Worm (Caenorhabditis elegans) whole organism, young adult: ENCODE measurements around the gene abu-1.

ENCODE experiments used
- B0019.2 ChIP-seq: fragments of 200-800 bp; sonication (Bioruptor generic); conservative IDR thresholded peaks from 2 replicates; pipeline ENCODE4 v1.3.6; 2022; ENCODE audit warnings: missing genetic modification reagents, missing genetic modification characterization, missing compliant biosample characterization
- D2030.7 ChIP-seq: fragments of 200-800 bp; sonication (Bioruptor generic); IDR thresholded peaks from 2 replicates; pipeline ENCODE4 v1.3.6; 2022; ENCODE audit warnings: missing genetic modification reagents, missing genetic modification characterization, missing compliant biosample characterization
- F22D6.2 ChIP-seq: sonication (generic microtip); optimal IDR thresholded peaks from 2 replicates; lab custom pipeline; 2016; ENCODE audit warnings: mild to moderate bottlenecking, missing genetic modification characterization, missing compliant biosample characterization
- F39B2.1 ChIP-seq: fragments of 200-800 bp; sonication (Bioruptor generic); IDR thresholded peaks from 2 replicates; pipeline ENCODE4 v1.3.6; 2022; ENCODE audit warnings: missing genetic modification reagents, missing genetic modification characterization, missing compliant biosample characterization
- F52B5.7 ChIP-seq: sonication (generic microtip); optimal IDR thresholded peaks from 2 replicates; lab custom pipeline; 2016; ENCODE audit warnings: mild to moderate bottlenecking, missing genetic modification characterization, missing compliant biosample characterization
- K11D2.4 ChIP-seq: fragments of 200-800 bp; sonication (Bioruptor generic); IDR thresholded peaks from 2 replicates; pipeline ENCODE4 v1.3.6; 2022; ENCODE audit warnings: missing genetic modification reagents, missing genetic modification characterization, missing compliant biosample characterization
- Y53G8AR.9 ChIP-seq: fragments of 200-800 bp; sonication (Bioruptor generic); conservative IDR thresholded peaks from 2 replicates; pipeline ENCODE4 v1.3.6; 2022; ENCODE audit warnings: missing genetic modification reagents, missing genetic modification characterization, missing compliant biosample characterization
- Y67H2A.10 ChIP-seq: fragments of 200-800 bp; sonication (Bioruptor generic); conservative IDR thresholded peaks from 2 replicates; pipeline ENCODE4 v1.3.6; 2022; ENCODE audit warnings: missing genetic modification reagents, missing genetic modification characterization, missing compliant biosample characterization
- Y79H2A.3 ChIP-seq: fragments of 200-800 bp; sonication (Bioruptor generic); conservative IDR thresholded peaks from 2 replicates; pipeline ENCODE4 v1.3.6; 2022; ENCODE audit warnings: missing genetic modification reagents, missing genetic modification characterization, missing compliant biosample characterization
- Y95B8A.8 ChIP-seq: fragments of 200-800 bp; sonication (Bioruptor generic); IDR thresholded peaks from 2 replicates; pipeline ENCODE4 v1.3.6; 2022; ENCODE audit warnings: missing genetic modification reagents, missing genetic modification characterization, missing compliant biosample characterization
- aptf-3 ChIP-seq: fragments of 200-800 bp; sonication (Bioruptor generic); IDR thresholded peaks from 2 replicates; pipeline ENCODE4 v1.3.6; 2022; ENCODE audit warnings: missing genetic modification characterization, missing compliant biosample characterization
- atf-7 ChIP-seq: sonication (generic microtip); optimal IDR thresholded peaks from 2 replicates; lab custom pipeline; 2017; ENCODE audit warnings: mild to moderate bottlenecking, missing genetic modification characterization, missing compliant biosample characterization
- attf-5 ChIP-seq: fragments of 200-800 bp; sonication (Bioruptor generic); optimal IDR thresholded peaks from 2 replicates; lab custom pipeline; 2018; ENCODE audit warnings: mild to moderate bottlenecking, missing genetic modification characterization, missing compliant biosample characterization
- attf-6 ChIP-seq: fragments of 200-800 bp; sonication (Bioruptor generic); IDR thresholded peaks from 2 replicates; pipeline ENCODE4 v1.3.6; 2022; ENCODE audit warnings: missing genetic modification reagents, missing genetic modification characterization, missing compliant biosample characterization
- bed-2 ChIP-seq: fragments of 200-800 bp; sonication (Bioruptor generic); IDR thresholded peaks from 2 replicates; pipeline ENCODE4 v1.3.6; 2022; ENCODE audit warnings: missing genetic modification reagents, missing genetic modification characterization, missing compliant biosample characterization
- cebp-2 ChIP-seq: fragments of 200-800 bp; sonication (Bioruptor generic); IDR thresholded peaks from 2 replicates; pipeline ENCODE4 v1.3.6; 2022; ENCODE audit warnings: missing genetic modification characterization, missing compliant biosample characterization
- ceh-100 ChIP-seq: fragments of 200-800 bp; sonication (Bioruptor generic); IDR thresholded peaks from 2 replicates; pipeline ENCODE4 v1.3.6; 2022; ENCODE audit warnings: missing genetic modification reagents, missing genetic modification characterization, missing compliant biosample characterization
- ceh-27 ChIP-seq: fragments of 200-800 bp; sonication (Bioruptor generic); optimal IDR thresholded peaks from 2 replicates; lab custom pipeline; 2018; ENCODE audit warnings: mild to moderate bottlenecking, missing genetic modification characterization, moderate library complexity, missing compliant biosample characterization
- ceh-40 ChIP-seq: fragments of 200-800 bp; sonication (Bioruptor generic); IDR thresholded peaks from 2 replicates; pipeline ENCODE4 v1.3.6; 2022; ENCODE audit warnings: missing genetic modification characterization, missing compliant biosample characterization
- ceh-79 ChIP-seq: sonication (generic microtip); optimal IDR thresholded peaks from 2 replicates; lab custom pipeline; 2017; ENCODE audit warnings: mild to moderate bottlenecking, missing genetic modification characterization, missing compliant biosample characterization
- chd-7 ChIP-seq: sonication (generic microtip); optimal IDR thresholded peaks from 2 replicates; lab custom pipeline; 2016; ENCODE audit warnings: mild to moderate bottlenecking, missing genetic modification characterization, moderate library complexity, missing compliant biosample characterization
- dox-1 ChIP-seq: fragments of 200-800 bp; sonication (Bioruptor generic); IDR thresholded peaks from 2 replicates; pipeline ENCODE4 v1.3.6; 2022; ENCODE audit warnings: missing genetic modification reagents, missing genetic modification characterization, missing compliant biosample characterization
- egl-18 ChIP-seq: fragments of 200-800 bp; sonication (Bioruptor generic); IDR thresholded peaks from 2 replicates; pipeline ENCODE4 v1.3.6; 2022; ENCODE audit warnings: missing genetic modification reagents, missing genetic modification characterization, missing compliant biosample characterization
- ekl-4 ChIP-seq: fragments of 200-800 bp; sonication (Bioruptor generic); IDR thresholded peaks from 2 replicates; pipeline ENCODE4 v1.3.6; 2022; ENCODE audit warnings: missing genetic modification reagents, missing genetic modification characterization, missing compliant biosample characterization
- gei-17 ChIP-seq: fragments of 200-800 bp; sonication (Bioruptor generic); optimal IDR thresholded peaks from 2 replicates; lab custom pipeline; 2018; ENCODE audit warnings: mild to moderate bottlenecking, missing genetic modification characterization, missing compliant biosample characterization
- hrde-1 ChIP-seq: sonication (generic microtip); optimal IDR thresholded peaks from 2 replicates; lab custom pipeline; 2016; ENCODE audit warnings: missing genetic modification characterization, mild to moderate bottlenecking, missing compliant biosample characterization, moderate library complexity, missing genotype, missing genetic modification reagents, borderline replicate concordance
- hsf-1 ChIP-seq: fragments of 200-800 bp; sonication (Bioruptor generic); IDR thresholded peaks from 2 replicates; pipeline ENCODE4 v1.3.6; 2022; ENCODE audit warnings: missing genetic modification reagents, missing genetic modification characterization, missing compliant biosample characterization
- let-526 ChIP-seq: fragments of 200-800 bp; sonication (Bioruptor generic); IDR thresholded peaks from 2 replicates; pipeline ENCODE4 v1.3.6; 2022; ENCODE audit warnings: missing genetic modification reagents, missing genetic modification characterization, missing compliant biosample characterization
- let-607 ChIP-seq, 2 experiments: fragments of 200-800 bp in 1 of 2; sonication (Bioruptor generic) in 1 of 2; sonication (generic microtip) in 1 of 2; optimal IDR thresholded peaks; 2 replicates each; lab custom pipeline; 2016 to 2018; ENCODE audit warnings: mild to moderate bottlenecking in 2 of 2, missing compliant biosample characterization in 2 of 2, missing genetic modification characterization in 2 of 2, moderate library complexity in 2 of 2, missing genotype in 1 of 2
- lin-54 ChIP-seq: fragments of 200-800 bp; sonication (Bioruptor generic); optimal IDR thresholded peaks from 2 replicates; lab custom pipeline; 2018; ENCODE audit warnings: mild to moderate bottlenecking, missing genetic modification characterization, missing compliant biosample characterization
- lir-1 ChIP-seq: fragments of 200-800 bp; sonication (Bioruptor generic); conservative IDR thresholded peaks from 2 replicates; pipeline ENCODE4 v1.3.6; 2022; ENCODE audit warnings: missing genetic modification reagents, missing genetic modification characterization, missing compliant biosample characterization
- madf-10 ChIP-seq: sonication (generic microtip); optimal IDR thresholded peaks from 2 replicates; lab custom pipeline; 2016; ENCODE audit warnings: mild to moderate bottlenecking, missing genetic modification characterization, missing compliant biosample characterization
- madf-3 ChIP-seq: fragments of 200-800 bp; sonication (Bioruptor generic); IDR thresholded peaks from 2 replicates; pipeline ENCODE4 v1.3.6; 2022; ENCODE audit warnings: missing genetic modification reagents, missing genetic modification characterization, missing compliant biosample characterization
- madf-8 ChIP-seq: fragments of 200-800 bp; sonication (Bioruptor generic); conservative IDR thresholded peaks from 2 replicates; pipeline ENCODE4 v1.3.6; 2022; ENCODE audit warnings: missing genetic modification reagents, missing genetic modification characterization, missing compliant biosample characterization
- mcd-1 ChIP-seq: fragments of 200-800 bp; sonication (Bioruptor generic); IDR thresholded peaks from 2 replicates; pipeline ENCODE4 v1.3.6; 2022; ENCODE audit warnings: missing genetic modification reagents, missing genetic modification characterization, missing compliant biosample characterization
- nhr-80 ChIP-seq: sonication (generic microtip); optimal IDR thresholded peaks from 2 replicates; lab custom pipeline; 2016; ENCODE audit warnings: missing genetic modification characterization, missing compliant biosample characterization
- nhr-90 ChIP-seq: sonication (generic microtip); optimal IDR thresholded peaks from 2 replicates; lab custom pipeline; 2016; ENCODE audit warnings: missing genotype, mild to moderate bottlenecking, missing genetic modification characterization, missing compliant biosample characterization
- pbrm-1 ChIP-seq: fragments of 200-800 bp; sonication (Bioruptor generic); IDR thresholded peaks from 2 replicates; pipeline ENCODE4 v1.3.6; 2022; ENCODE audit warnings: missing genetic modification reagents, missing genetic modification characterization, missing compliant biosample characterization
- rcor-1 ChIP-seq: fragments of 200-800 bp; sonication (Bioruptor generic); IDR thresholded peaks from 2 replicates; pipeline ENCODE4 v1.3.6; 2022; ENCODE audit warnings: missing genetic modification reagents, missing genetic modification characterization, missing compliant biosample characterization
- repo-1 ChIP-seq: sonication (generic microtip); optimal IDR thresholded peaks from 2 replicates; lab custom pipeline; 2017; ENCODE audit warnings: mild to moderate bottlenecking, missing genetic modification characterization, missing compliant biosample characterization
- sea-2 ChIP-seq: fragments of 200-800 bp; sonication (Bioruptor generic); IDR thresholded peaks from 2 replicates; pipeline ENCODE4 v1.3.6; 2022; ENCODE audit warnings: missing genetic modification characterization, missing compliant biosample characterization
- somi-1 ChIP-seq: fragments of 200-800 bp; sonication (Bioruptor generic); optimal IDR thresholded peaks from 2 replicates; lab custom pipeline; 2018; ENCODE audit warnings: mild to moderate bottlenecking, missing genetic modification characterization, missing compliant biosample characterization
- tlf-1 ChIP-seq: fragments of 200-800 bp; sonication (Bioruptor generic); optimal IDR thresholded peaks from 2 replicates; lab custom pipeline; 2018; ENCODE audit warnings: mild to moderate bottlenecking, missing genetic modification characterization, missing compliant biosample characterization
- unc-130 ChIP-seq: sonication (generic microtip); optimal IDR thresholded peaks from 2 replicates; lab custom pipeline; 2016; ENCODE audit warnings: missing genetic modification reagents, missing genetic modification characterization, missing compliant biosample characterization
- xnd-1 ChIP-seq: sonication (generic microtip); optimal IDR thresholded peaks from 2 replicates; lab custom pipeline; 2016; ENCODE audit warnings: missing genotype, missing genetic modification reagents, missing genetic modification characterization, missing compliant biosample characterization
- ztf-25 ChIP-seq: fragments of 200-800 bp; sonication (Bioruptor generic); IDR thresholded peaks from 2 replicates; pipeline ENCODE4 v1.3.6; 2022; ENCODE audit warnings: missing genetic modification reagents, missing genetic modification characterization, missing compliant biosample characterization

The abu-1 gene

DNA sequence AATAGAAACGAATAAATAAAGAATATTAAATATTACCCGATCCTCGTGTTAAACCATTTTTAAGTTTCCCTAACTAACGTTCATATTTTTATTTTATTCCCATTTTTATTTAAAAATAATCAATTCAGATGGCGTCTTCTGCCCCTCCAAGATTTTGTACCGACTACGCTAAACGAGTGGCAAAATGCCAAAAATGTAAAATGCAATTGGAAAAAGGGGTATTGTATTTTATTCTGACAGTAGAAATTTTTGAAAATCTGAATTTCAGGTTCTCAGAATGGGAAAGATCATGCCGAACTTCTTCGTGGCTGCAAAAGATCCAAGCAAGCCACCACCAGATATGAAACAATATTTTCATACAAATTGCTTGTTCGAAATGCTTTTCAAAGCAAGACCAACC lies 38.7 kb downstream of the abu-1 start, which contains the start of gene K07C5.3 (continued):
- peak; percentile 66; the same call in 1 of the 2 replicates for TF ChIP-seq Y79H2A.3
- TF ChIP-seq F39B2.1 (GFP tag; lab: Robert Waterston, UW), result peak; percentile 71; the same call in 1 of the 2 replicates
- peak; percentile 76 for TF ChIP-seq madf-3
- peak; percentile 48; the same call in 1 of the 2 replicates for TF ChIP-seq pbrm-1 (GFP tag; lab: Robert Waterston, UW)
- TF ChIP-seq aptf-3 (GFP tag; lab: Robert Waterston, UW), result 0 out of 2 replicates have a peak, but pooled peaks have one; percentile 71
- peak; percentile 39 for TF ChIP-seq ceh-79
- peak; percentile 63 for TF ChIP-seq hsf-1

DNA sequence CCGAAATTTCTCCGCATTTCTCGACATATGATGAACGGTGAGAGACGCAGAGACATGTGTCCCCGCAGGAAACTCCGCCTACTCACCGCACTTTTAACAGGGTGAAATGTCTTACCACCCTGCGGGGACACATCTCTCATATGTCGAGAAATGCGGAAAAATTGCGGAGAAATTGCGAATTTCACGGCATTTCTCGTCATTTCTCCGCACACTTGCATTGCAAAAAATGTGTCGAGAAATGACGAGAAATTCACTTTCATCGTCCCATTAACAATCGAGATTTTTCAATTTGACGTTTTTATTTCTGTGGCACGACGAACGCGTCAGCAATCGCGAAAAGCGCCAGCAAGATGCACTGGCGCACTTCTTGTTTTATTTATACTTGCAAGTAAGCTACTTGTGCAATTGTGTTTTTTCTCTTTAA lies 39.7 kb downstream of the abu-1 start, which contains the start of gene K07C5.13:
Gene K07C5.13, plus strand, starts transcription at position 151 of the 424 bp plus-strand sequence.
- TF ChIP-seq ceh-27 (GFP tag; lab: Kevin White, UChicago), result peak; percentile 42
- peak; percentile 80; the same call in 1 of the 2 replicates for TF ChIP-seq bed-2 (GFP tag; lab: Robert Waterston, UW)
- peak; percentile 90 for TF ChIP-seq sea-2 (GFP tag; lab: Robert Waterston, UW)
- TF ChIP-seq dox-1 (GFP tag; lab: Robert Waterston, UW), result peak; percentile 99
- peak; percentile 64 for TF ChIP-seq atf-7 (tag; lab: Kevin White, UChicago)
- peak; percentile 68 for TF ChIP-seq attf-5
- TF ChIP-seq F22D6.2 (tag; lab: Kevin White, UChicago), result peak; percentile 48
- peak; percentile 93 for TF ChIP-seq madf-3
- peak; percentile 67 for TF ChIP-seq ceh-100 (GFP tag; lab: Robert Waterston, UW)
- TF ChIP-seq let-526 (GFP tag; lab: Robert Waterston, UW), result peak; percentile 76; the same call in 1 of the 2 replicates
- TF ChIP-seq cebp-2 (GFP tag; lab: Robert Waterston, UW), result peak; percentile 72; the same call in 1 of the 2 replicates
- peak in 1 of 2 experiments; percentile 0 for TF ChIP-seq let-607 (tag; optimal IDR thresholded peaks at IDR 0.05; lab: Kevin White, UChicago)
- TF ChIP-seq hsf-1, result peak; percentile 84
- peak; percentile 82 for TF ChIP-seq egl-18 (GFP tag; lab: Robert Waterston, UW)
- peak; percentile 40; the same call in 1 of the 2 replicates for TF ChIP-seq madf-8
- TF ChIP-seq chd-7, result peak; percentile 75
- TF ChIP-seq gei-17 (GFP tag; lab: Kevin White, UChicago), result peak; percentile 70
- TF ChIP-seq pbrm-1 (GFP tag; lab: Robert Waterston, UW), result peak; percentile 100
- TF ChIP-seq Y67H2A.10, result peak; percentile 52; the same call in 1 of the 2 replicates
- TF ChIP-seq nhr-90 (tag; lab: Kevin White, UChicago), result peak; percentile 20
- peak; percentile 95 for TF ChIP-seq Y53G8AR.9 (GFP tag; lab: Robert Waterston, UW)
- peak; percentile 81; the same call in 1 of the 2 replicates for TF ChIP-seq aptf-3 (GFP tag; lab: Robert Waterston, UW)
- peak; percentile 54 for TF ChIP-seq F52B5.7
- TF ChIP-seq madf-10 (tag; lab: Kevin White, UChicago), result peak; percentile 38
- TF ChIP-seq nhr-80 (tag; lab: Kevin White, UChicago), result peak; percentile 55
- peak; percentile 25 for TF ChIP-seq xnd-1 (tag; lab: Kevin White, UChicago)
- TF ChIP-seq K11D2.4 (GFP tag; lab: Robert Waterston, UW), result peak; percentile 96
- TF ChIP-seq somi-1 (GFP tag; lab: Kevin White, UChicago), result peak; percentile 67
- peak; percentile 83 for TF ChIP-seq repo-1 (tag; lab: Kevin White, UChicago)
- peak; percentile 93 for TF ChIP-seq mcd-1 (GFP tag; lab: Robert Waterston, UW)
- TF ChIP-seq tlf-1 (GFP tag; lab: Kevin White, UChicago), result peak; percentile 70
- TF ChIP-seq ekl-4 (GFP tag; lab: Robert Waterston, UW), result peak; percentile 95
- peak; percentile 70 for TF ChIP-seq B0019.2 (GFP tag; lab: Robert Waterston, UW)
- TF ChIP-seq rcor-1 (GFP tag; lab: Robert Waterston, UW), result peak; percentile 91
- peak; percentile 70 for TF ChIP-seq attf-6 (GFP tag; lab: Robert Waterston, UW)
- peak; percentile 87 for TF ChIP-seq lir-1
- TF ChIP-seq lin-54 (GFP tag; lab: Kevin White, UChicago), result peak; percentile 64
- 0 out of 2 replicates have a peak, but pooled peaks have one; percentile 56 for TF ChIP-seq ceh-40 (GFP tag; lab: Robert Waterston, UW)
- TF ChIP-seq hrde-1 (tag; lab: Kevin White, UChicago), result peak; percentile 29
- TF ChIP-seq Y95B8A.8 (GFP tag; lab: Robert Waterston, UW), result peak; percentile 88
- TF ChIP-seq D2030.7, result peak; percentile 95
- peak; percentile 43 for TF ChIP-seq unc-130
- 0 out of 2 replicates have a peak, but pooled peaks have one; percentile 68 for TF ChIP-seq ztf-25
